Worm (Caenorhabditis elegans): ENCODE results near the gene parg-2.

DNA sequence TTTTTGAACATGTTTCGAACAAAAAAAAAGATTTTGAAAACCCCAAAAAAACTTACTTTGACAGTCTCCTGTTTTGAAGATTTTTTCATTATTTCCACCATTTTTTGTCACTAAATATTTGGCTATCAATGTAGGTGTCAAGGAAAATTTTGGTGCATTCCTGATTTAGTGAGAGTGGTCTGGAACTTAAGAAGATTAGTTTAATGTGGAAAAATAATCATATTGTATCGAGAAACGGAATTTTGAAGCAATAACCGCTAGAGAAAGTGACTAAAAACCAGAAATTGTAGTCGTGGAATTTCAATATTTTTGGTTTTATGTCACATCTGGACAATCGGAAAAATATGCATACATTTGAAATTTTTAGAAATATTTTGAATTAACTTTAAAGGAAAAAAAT, 47.0 kb upstream of the parg-2 start, which contains the start of the genes F20C5.11 and klp-11:
- no peak for TF ChIP-seq pha-4 (tag; optimal IDR thresholded peaks at IDR 0.05)
- TF ChIP-seq nhr-120 (GFP tag; IDR thresholded peaks at IDR 0.05) = no peak
- TF ChIP-seq B0336.3 (GFP tag; IDR thresholded peaks at IDR 0.05) = no peak
- TF ChIP-seq Y95B8A.8 (GFP tag; IDR thresholded peaks at IDR 0.05) = no peak
- TF ChIP-seq egrh-3 (GFP tag; IDR thresholded peaks at IDR 0.05) = no peak
- TF ChIP-seq lin-35 (GFP tag; optimal IDR thresholded peaks at IDR 0.05) = no peak
- TF ChIP-seq F57C9.4 (tag; optimal IDR thresholded peaks at IDR 0.05) = no peak
- TF ChIP-seq chd-7 (tag; optimal IDR thresholded peaks at IDR 0.05) = no peak
- no peak for TF ChIP-seq Y79H2A.3 (GFP tag; conservative IDR thresholded peaks at IDR 0.05)
- TF ChIP-seq lin-54 (GFP tag; optimal IDR thresholded peaks at IDR 0.05) = no peak
